Worm (Caenorhabditis elegans) whole organism, L2 larva: ENCODE data around the gene glr-7.

Source experiments
- aly-2 ChIP-seq: fragments of 150-350 bp; optimal IDR thresholded peaks from 2 replicates; lab custom pipeline; 2014; ENCODE audit warnings: missing biosample characterization, missing genetic modification characterization
- ceh-82 ChIP-seq: fragments of 150-350 bp; optimal IDR thresholded peaks from 2 replicates; lab custom pipeline; 2014; ENCODE audit warnings: missing biosample characterization, missing genetic modification characterization
- elt-1 ChIP-seq: fragments of 150-350 bp; optimal IDR thresholded peaks from 2 replicates; lab custom pipeline; 2014; ENCODE audit warnings: missing biosample characterization, missing genetic modification characterization
- fos-1 ChIP-seq: fragments of 150-350 bp; optimal IDR thresholded peaks from 2 replicates; lab custom pipeline; 2014; ENCODE audit warnings: missing biosample characterization, missing genetic modification characterization
- nhr-11 ChIP-seq: fragments of 150-350 bp; optimal IDR thresholded peaks from 2 replicates; lab custom pipeline; 2014; ENCODE audit warnings: missing biosample characterization, missing genetic modification characterization
- nhr-237 ChIP-seq: fragments of 150-350 bp; optimal IDR thresholded peaks from 2 replicates; lab custom pipeline; 2014; ENCODE audit warnings: missing biosample characterization, missing genetic modification characterization

ce11 chrX:2435353-2435752 is 15.7 kb upstream of the glr-7 start:
- no peak for TF ChIP-seq elt-1 (tag; lab: Kevin White, UChicago)
- no peak for TF ChIP-seq nhr-11 (tag; lab: Kevin White, UChicago)
- TF ChIP-seq aly-2, result no peak
- no peak for TF ChIP-seq fos-1
- TF ChIP-seq nhr-237 (tag; lab: Kevin White, UChicago), result no peak
- TF ChIP-seq ceh-82 (tag; lab: Kevin White, UChicago), result no peak
